Worm (Caenorhabditis elegans) whole organism, L2 larva: ENCODE measurements around the gene dnj-11.

ENCODE experiments used
- C34F6.9 ChIP-seq: fragments of 150-350 bp; optimal IDR thresholded peaks from 2 replicates; lab custom pipeline; 2014; ENCODE audit warnings: missing biosample characterization, missing genetic modification characterization
- lin-11 ChIP-seq: fragments of 150-350 bp; sonication (generic microtip); optimal IDR thresholded peaks from 2 replicates; lab custom pipeline; 2014; ENCODE audit warnings: missing biosample characterization, missing genetic modification characterization, inconsistent platforms, mixed read lengths
- lin-39 ChIP-seq: fragments of 150-350 bp; optimal IDR thresholded peaks from 2 replicates; lab custom pipeline; 2014; ENCODE audit warnings: missing biosample characterization, missing genetic modification reagents, missing genetic modification characterization
- nhr-10 ChIP-seq: sonication (generic microtip); optimal IDR thresholded peaks from 2 replicates; lab custom pipeline; 2017; ENCODE audit warnings: missing biosample characterization, missing genetic modification characterization
- unc-55 ChIP-seq: fragments of 150-350 bp; sonication (generic microtip); optimal IDR thresholded peaks from 3 replicates; lab custom pipeline; 2014; ENCODE audit warnings: missing biosample characterization, missing genetic modification reagents, missing genetic modification characterization
- unc-62 ChIP-seq: fragments of 150-350 bp; optimal IDR thresholded peaks from 2 replicates; lab custom pipeline; 2014; ENCODE audit warnings: missing biosample characterization, missing genetic modification reagents, missing genetic modification characterization
- ztf-4 ChIP-seq: fragments of 150-350 bp; optimal IDR thresholded peaks from 2 replicates; lab custom pipeline; 2014; ENCODE audit warnings: missing biosample characterization, missing genetic modification characterization

- TF ChIP-seq nhr-10 (tag; lab: Kevin White, UChicago) (no peak), lin-11 (tag; lab: Kevin White, UChicago) (peak; percentile 56), unc-55 (GFP tag; lab: Kevin White, UChicago) (peak; percentile 69), ztf-4 (tag; lab: Kevin White, UChicago) (peak; percentile 34), lin-39 (tag; lab: Kevin White, UChicago) (no peak), unc-62 (GFP tag; lab: Kevin White, UChicago) (no peak), C34F6.9 (peak; percentile 77)
Measured at ce11 chrIV:6556624-6557368, 28.9 kb upstream of the dnj-11 start, which contains the start of gene try-3.
